Fruit fly (Drosophila melanogaster): ENCODE results near the gene CG34324.

DNA sequence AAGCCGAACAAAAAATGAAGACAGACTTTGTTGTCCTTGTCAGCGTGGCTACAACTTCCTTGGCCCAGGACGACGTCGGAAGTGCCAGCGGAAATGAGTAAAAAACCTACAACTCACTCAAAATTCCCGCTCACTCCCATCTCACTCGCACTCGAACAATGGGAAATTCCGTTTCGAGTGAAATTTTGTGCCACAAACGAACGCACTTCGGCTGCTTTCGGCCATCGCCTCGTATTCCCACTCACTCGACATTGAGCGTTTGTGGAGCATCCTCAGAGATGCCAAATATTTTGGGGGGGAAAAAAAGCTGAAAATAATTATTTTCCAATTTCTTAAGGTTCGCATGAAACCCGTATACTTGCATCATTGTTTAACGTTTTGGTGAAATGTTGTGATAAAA is 12.8 kb downstream of the CG34324 start:
- TF ChIP-seq h (optimal IDR thresholded peaks at IDR 0.05): no peak
- no peak for TF ChIP-seq Sin3A (optimal IDR thresholded peaks at IDR 0.05)
- no peak for TF ChIP-seq ttk (optimal IDR thresholded peaks at IDR 0.05)
- no peak for TF ChIP-seq psq (optimal IDR thresholded peaks at IDR 0.05)
- no peak for TF ChIP-seq insv (optimal IDR thresholded peaks at IDR 0.05)
- TF ChIP-seq Myc (optimal IDR thresholded peaks at IDR 0.05): no peak

Data from Kc167 (cell line).